Fruit fly (Drosophila melanogaster): Measurements from ENCODE around the gene CG12320.

CG12320 gene

dm6 chr3R:18244171-18245043, 8.1 kb downstream of the CG12320 start (continued):
- TF ChIP-seq nau (GFP tag; optimal IDR thresholded peaks at IDR 0.05) (peak; percentile 28), Nf-YB (GFP tag; optimal IDR thresholded peaks at IDR 0.05) (peak; percentile 40), CG9727 (GFP tag; optimal IDR thresholded peaks at IDR 0.05) (no peak), Hand (GFP tag; optimal IDR thresholded peaks at IDR 0.05) (peak; percentile 18), Ets65A (GFP tag) (peak; percentile 74), CG8924 (tag; optimal IDR thresholded peaks at IDR 0.05) (no peak), Poxn (GFP tag; IDR thresholded peaks at IDR 0.05) (no peak), CG1832 (GFP tag; optimal IDR thresholded peaks at IDR 0.05) (peak; percentile 63), abd-A (tag; optimal IDR thresholded peaks at IDR 0.05) (peak; percentile 91), Gsc (GFP tag; IDR thresholded peaks at IDR 0.05) (no peak), YL-1 (GFP tag; optimal IDR thresholded peaks at IDR 0.05) (peak; percentile 3), Dip3 (GFP tag; optimal IDR thresholded peaks at IDR 0.05) (no peak), Hr78 (GFP tag; optimal IDR thresholded peaks at IDR 0.05) (peak in 1 of 2 experiments; percentile 59), hbn (GFP tag; IDR thresholded peaks at IDR 0.05; ENCODE audit: partially characterized antibody) (no peak), shn (GFP tag; optimal IDR thresholded peaks at IDR 0.05) (peak; percentile 15), mirr (GFP tag; optimal IDR thresholded peaks at IDR 0.05) (peak; percentile 39), CG4424 (GFP tag; optimal IDR thresholded peaks at IDR 0.05) (no peak), CG9932 (GFP tag; IDR thresholded peaks at IDR 0.05) (peak; percentile 40; the same call in 1 of the 2 replicates), grau (tag; optimal IDR thresholded peaks at IDR 0.05) (peak; percentile 16), CkIIα-i1 (GFP tag; IDR thresholded peaks at IDR 0.05) (no peak), unc-4 (GFP tag; IDR thresholded peaks at IDR 0.05; ENCODE audit: partially characterized antibody) (peak; percentile 36), lmd (GFP tag; IDR thresholded peaks at IDR 0.05) (peak; percentile 42; the same call in 1 of the 2 replicates), CG42726 (GFP tag; IDR thresholded peaks at IDR 0.05; ENCODE audit: partially characterized antibody) (peak; percentile 53; the same call in 1 of the 2 replicates), Adf1 (GFP tag; IDR thresholded peaks at IDR 0.05) (peak; percentile 71), kay (GFP tag; optimal IDR thresholded peaks at IDR 0.05) (peak; percentile 55), CG11085 (GFP tag; IDR thresholded peaks at IDR 0.05) (0 out of 2 replicates have a peak, but pooled peaks have one; percentile 25), CG3407 (GFP tag; optimal IDR thresholded peaks at IDR 0.05) (no peak), CG32532 (GFP tag; IDR thresholded peaks at IDR 0.05) (peak; percentile 16; the same call in 1 of the 2 replicates), sug (tag; optimal IDR thresholded peaks at IDR 0.05) (peak; percentile 78), ken (GFP tag; IDR thresholded peaks at IDR 0.05) (0 out of 3 replicates have a peak, but pooled peaks have one; percentile 25), Fer3 (tag; optimal IDR thresholded peaks at IDR 0.05) (no peak), CG2120 (GFP tag; optimal IDR thresholded peaks at IDR 0.05) (peak; percentile 37), CG3726 (GFP tag; IDR thresholded peaks at IDR 0.05) (0 out of 3 replicates have a peak, but pooled peaks have one; percentile 19), sens (GFP tag) (peak; percentile 72), Camta (GFP tag; optimal IDR thresholded peaks at IDR 0.05) (no peak), CG31388 (GFP tag; optimal IDR thresholded peaks at IDR 0.05) (no peak), Rfx (GFP tag; IDR thresholded peaks at IDR 0.05) (peak; percentile 28), bcd (GFP tag; optimal IDR thresholded peaks at IDR 0.05) (peak; percentile 4), rib (GFP tag; IDR thresholded peaks at IDR 0.05) (peak; percentile 89; the same call in 1 of the 2 replicates), zfh1 (GFP tag; IDR thresholded peaks at IDR 0.05) (0 out of 3 replicates have a peak, but pooled peaks have one; percentile 41), CG3163 (GFP tag; optimal IDR thresholded peaks at IDR 0.05) (peak; percentile 40), chinmo (GFP tag; IDR thresholded peaks at IDR 0.05; ENCODE audit: partially characterized antibody) (peak; percentile 87), tgo (GFP tag; IDR thresholded peaks at IDR 0.05) (0 out of 3 replicates have a peak, but pooled peaks have one; percentile 13), CG34422 (GFP tag; IDR thresholded peaks at IDR 0.05) (peak; percentile 44; the same call in 1 of the 3 replicates), CG2889 (GFP tag; IDR thresholded peaks at IDR 0.05) (no peak), slbo (GFP tag; IDR thresholded peaks at IDR 0.05) (peak; percentile 13; the same call in 1 of the 2 replicates), so (GFP tag; IDR thresholded peaks at IDR 0.05) (0 out of 3 replicates have a peak, but pooled peaks have one; percentile 21), CG10321 (GFP tag; IDR thresholded peaks at IDR 0.05) (peak; percentile 93)

Data from whole organism, embryonic.